Worm (Caenorhabditis elegans): Measurements from ENCODE around the gene C36H8.1.

ce11 chrIV:12719664-12720063 lies 24.9 kb downstream of the C36H8.1 start, which contains the start of gene idpp-7:
- TF ChIP-seq ama-1 (optimal IDR thresholded peaks at IDR 0.05) (no peak), hmbx-1 (tag; optimal IDR thresholded peaks at IDR 0.05) (no peak), F13C5.2 (tag; optimal IDR thresholded peaks at IDR 0.05) (no peak), pes-1 (GFP tag; IDR thresholded peaks at IDR 0.05) (no peak)

Data from whole organism, early embryonic.